Fruit fly (Drosophila melanogaster) whole organism, embryonic: ENCODE data around the gene Npc2a.

Experiments used
- C15 ChIP-seq: fragments of 200-800 bp; sonication (Bioruptor generic); IDR thresholded peaks from 3 replicates; pipeline ENCODE4 v1.3.6; 2022; ENCODE audit warnings: missing biosample characterization, missing genetic modification characterization
- CG10209 ChIP-seq: fragments of 200-800 bp; sonication (Bioruptor generic); optimal IDR thresholded peaks from 3 replicates; lab custom pipeline; 2017; ENCODE audit warnings: missing biosample characterization, mild to moderate bottlenecking, missing genetic modification characterization, missing genetic modification reagents
- CG10274 ChIP-seq: fragments of 200-800 bp; sonication (Bioruptor generic); optimal IDR thresholded peaks from 3 replicates; lab custom pipeline; 2017; ENCODE audit warnings: missing biosample characterization, mild to moderate bottlenecking, missing genetic modification characterization
- CG11456 ChIP-seq: fragments of 200-800 bp; sonication (Bioruptor generic); IDR thresholded peaks from 3 replicates; pipeline ENCODE4 v1.3.6; 2022; ENCODE audit warnings: missing biosample characterization, missing genetic modification characterization
- CG11695 ChIP-seq: fragments of 200-800 bp; sonication (Bioruptor generic); IDR thresholded peaks from 3 replicates; pipeline ENCODE4 v1.3.6; 2022; ENCODE audit warnings: missing biosample characterization, missing genetic modification characterization
- CG11723 ChIP-seq: fragments of 200-800 bp; sonication (Bioruptor generic); optimal IDR thresholded peaks from 2 replicates; lab custom pipeline; 2017; ENCODE audit warnings: missing biosample characterization, mild to moderate bottlenecking, missing genetic modification characterization
- CG12071 ChIP-seq: fragments of 200-800 bp; sonication (Bioruptor generic); optimal IDR thresholded peaks from 3 replicates; lab custom pipeline; 2018; ENCODE audit warnings: missing biosample characterization, mild to moderate bottlenecking, missing genetic modification characterization
- CG1233 ChIP-seq: fragments of 200-800 bp; sonication (Bioruptor generic); optimal IDR thresholded peaks from 4 replicates; lab custom pipeline; 2018; ENCODE audit warnings: missing biosample characterization, mild to moderate bottlenecking, missing genetic modification characterization
- CG14965 ChIP-seq: fragments of 200-800 bp; sonication (Bioruptor generic); optimal IDR thresholded peaks from 2 replicates; lab custom pipeline; 2016; ENCODE audit warnings: missing biosample characterization, missing genetic modification characterization, borderline replicate concordance
- CG17359 ChIP-seq: fragments of 200-800 bp; sonication (Bioruptor generic); optimal IDR thresholded peaks from 3 replicates; lab custom pipeline; 2018; ENCODE audit warnings: missing biosample characterization, mild to moderate bottlenecking, missing genetic modification characterization, moderate library complexity
- CG17612 ChIP-seq: fragments of 200-800 bp; sonication (Bioruptor generic); IDR thresholded peaks from 2 replicates; pipeline ENCODE4 v1.3.6; 2022; ENCODE audit warnings: missing biosample characterization, missing genetic modification characterization
- CG32767 ChIP-seq: fragments of 200-800 bp; sonication (Bioruptor generic); IDR thresholded peaks from 2 replicates; pipeline ENCODE4 v1.3.6; 2022; ENCODE audit warnings: missing biosample characterization, missing genetic modification characterization
- CG34224 ChIP-seq: fragments of 200-800 bp; sonication (Bioruptor generic); IDR thresholded peaks from 3 replicates; pipeline ENCODE4 v1.3.6; 2022; ENCODE audit warnings: missing biosample characterization, missing genetic modification characterization; ENCODE audit not compliant: partially characterized antibody
- CG42726 ChIP-seq: fragments of 200-800 bp; sonication (Bioruptor generic); IDR thresholded peaks from 2 replicates; pipeline ENCODE4 v1.3.6; 2022; ENCODE audit warnings: missing biosample characterization, missing genetic modification characterization; ENCODE audit not compliant: partially characterized antibody
- CG4617 ChIP-seq: fragments of 200-800 bp; sonication (Bioruptor generic); optimal IDR thresholded peaks from 3 replicates; lab custom pipeline; 2016; ENCODE audit warnings: missing biosample characterization, missing genetic modification characterization, borderline replicate concordance
- CG6272 ChIP-seq: fragments of 200-800 bp; sonication (Bioruptor generic); IDR thresholded peaks from 2 replicates; pipeline ENCODE4 v1.3.6; 2022; ENCODE audit warnings: missing biosample characterization, missing genetic modification characterization
- CG6791 ChIP-seq: fragments of 200-800 bp; sonication (Bioruptor generic); IDR thresholded peaks from 3 replicates; pipeline ENCODE4 v1.3.6; 2022; ENCODE audit warnings: missing biosample characterization, missing genetic modification characterization; ENCODE audit not compliant: partially characterized antibody
- CG8290 ChIP-seq, 3 experiments: fragments of 200-800 bp; sonication (Bioruptor generic); optimal IDR thresholded peaks; 2 replicates each; lab custom pipeline; 2016 to 2019; ENCODE audit warnings: missing biosample characterization in 3 of 3, missing genetic modification characterization in 3 of 3, mild to moderate bottlenecking in 2 of 3, moderate library complexity in 1 of 3
- CG9797 ChIP-seq: fragments of 200-800 bp; sonication (Bioruptor generic); optimal IDR thresholded peaks from 3 replicates; lab custom pipeline; 2018; ENCODE audit warnings: missing biosample characterization, mild to moderate bottlenecking, missing genetic modification characterization
- Dek ChIP-seq: fragments of 200-800 bp; sonication (Bioruptor generic); optimal IDR thresholded peaks from 3 replicates; lab custom pipeline; 2019; ENCODE audit warnings: missing biosample characterization, mild to moderate bottlenecking, missing genetic modification characterization, moderate library complexity
- Drgx ChIP-seq: fragments of 200-800 bp; sonication (Bioruptor generic); IDR thresholded peaks from 2 replicates; pipeline ENCODE4 v1.3.6; 2022; ENCODE audit warnings: missing biosample characterization, missing genetic modification characterization
- Ets65A ChIP-seq: fragments of 200-800 bp; sonication (Bioruptor generic); peaks from one replicate; lab custom pipeline; 2016; ENCODE audit warnings: missing biosample characterization, missing genetic modification characterization
- Gug ChIP-seq: fragments of 200-800 bp; sonication (Bioruptor generic); IDR thresholded peaks from 4 replicates; pipeline ENCODE4 v1.3.6; 2022; ENCODE audit warnings: missing biosample characterization, missing genetic modification characterization
- Hand ChIP-seq: fragments of 200-800 bp; sonication (Bioruptor generic); optimal IDR thresholded peaks from 2 replicates; lab custom pipeline; 2017; ENCODE audit warnings: mild to moderate bottlenecking, missing biosample characterization, missing genetic modification reagents, missing genetic modification characterization
- HmgD ChIP-seq: fragments of 200-800 bp; sonication (Bioruptor generic); optimal IDR thresholded peaks from 3 replicates; lab custom pipeline; 2016; ENCODE audit warnings: missing biosample characterization, missing genetic modification characterization
- Hsf ChIP-seq: fragments of 200-800 bp; sonication (Bioruptor generic); optimal IDR thresholded peaks from 3 replicates; lab custom pipeline; 2016; ENCODE audit warnings: missing biosample characterization, missing genetic modification characterization
- Med ChIP-seq: fragments of 200-800 bp; sonication (Bioruptor generic); peaks from one replicate; lab custom pipeline; 2016; ENCODE audit warnings: missing biosample characterization, missing genetic modification characterization, mild to moderate bottlenecking, inconsistent platforms, moderate library complexity
- Meics ChIP-seq: fragments of 200-800 bp; sonication (Bioruptor generic); optimal IDR thresholded peaks from 2 replicates; lab custom pipeline; 2017; ENCODE audit warnings: missing biosample characterization, mild to moderate bottlenecking, missing genetic modification characterization
- Pdp1 ChIP-seq, 2 experiments: fragments of 200-800 bp; sonication (Bioruptor generic); optimal IDR thresholded peaks; 3 replicates each; lab custom pipeline; 2016; ENCODE audit warnings: missing biosample characterization in 2 of 2, missing genetic modification characterization in 2 of 2, mild to moderate bottlenecking in 1 of 2, moderate library complexity in 1 of 2
- Rfx ChIP-seq: fragments of 200-800 bp; sonication (Bioruptor generic); IDR thresholded peaks from 2 replicates; pipeline ENCODE4 v1.3.6; 2022; ENCODE audit warnings: missing biosample characterization, missing genetic modification characterization
- Scr ChIP-seq: fragments of 200-800 bp; sonication (Bioruptor generic); IDR thresholded peaks from 2 replicates; pipeline ENCODE4 v1.3.6; 2022; ENCODE audit warnings: missing biosample characterization, missing genetic modification characterization; ENCODE audit not compliant: partially characterized antibody
- Side ChIP-seq: fragments of 200-800 bp; sonication (Bioruptor generic); optimal IDR thresholded peaks from 2 replicates; lab custom pipeline; 2016; ENCODE audit warnings: missing biosample characterization, missing genetic modification characterization
- TFAM ChIP-seq: fragments of 200-800 bp; sonication (Bioruptor generic); optimal IDR thresholded peaks from 2 replicates; lab custom pipeline; 2017; ENCODE audit warnings: missing biosample characterization, missing genetic modification characterization, inconsistent platforms
- Xrp1 ChIP-seq: fragments of 200-800 bp; sonication (Bioruptor generic); IDR thresholded peaks from 2 replicates; pipeline ENCODE4 v1.3.6; 2022; ENCODE audit warnings: missing biosample characterization, missing genetic modification characterization
- al ChIP-seq: fragments of 200-800 bp; sonication (Bioruptor generic); IDR thresholded peaks from 2 replicates; pipeline ENCODE4 v1.3.6; 2022; ENCODE audit warnings: missing biosample characterization, missing genetic modification characterization
- dysf ChIP-seq: fragments of 200-800 bp; sonication (Bioruptor generic); IDR thresholded peaks from 3 replicates; pipeline ENCODE4 v1.3.6; 2022; ENCODE audit warnings: missing biosample characterization, missing genetic modification characterization
- fru ChIP-seq: fragments of >200 bp; optimal IDR thresholded peaks from 2 replicates; lab custom pipeline; 2017
- gsb-n ChIP-seq: fragments of 200-800 bp; sonication (Bioruptor generic); optimal IDR thresholded peaks from 3 replicates; lab custom pipeline; 2018; ENCODE audit warnings: missing biosample characterization, mild to moderate bottlenecking, missing genetic modification characterization
- h ChIP-seq: fragments of >200 bp; optimal IDR thresholded peaks from 2 replicates; lab custom pipeline; 2017
- mld ChIP-seq: fragments of 200-800 bp; sonication (Bioruptor generic); IDR thresholded peaks from 3 replicates; pipeline ENCODE4 v1.3.6; 2022; ENCODE audit warnings: missing biosample characterization, missing genetic modification characterization; ENCODE audit not compliant: partially characterized antibody
- nom ChIP-seq: fragments of 200-800 bp; sonication (Bioruptor generic); optimal IDR thresholded peaks from 2 replicates; lab custom pipeline; 2017; ENCODE audit warnings: missing biosample characterization, missing genetic modification characterization, mild to moderate bottlenecking, moderate library complexity, missing genetic modification reagents
- prd ChIP-seq, 3 experiments: fragments of >200 bp in 2 of 3; fragments of 200-800 bp in 1 of 3; sonication (Bioruptor generic) in 1 of 3; optimal IDR thresholded peaks in 2 of 3; IDR thresholded peaks in 1 of 3; 2 replicates in 2 of 3; 3 replicates in 1 of 3; pipeline versions ENCODE4 v1.3.6 to Lab custom; 2017 to 2022; ENCODE audit warnings: missing biosample characterization in 1 of 3, missing genetic modification characterization in 1 of 3
- pum ChIP-seq: fragments of 200-800 bp; sonication (Bioruptor generic); optimal IDR thresholded peaks from 2 replicates; lab custom pipeline; 2016; ENCODE audit warnings: missing biosample characterization, missing genetic modification characterization
- schlank ChIP-seq: fragments of 200-800 bp; sonication (Bioruptor generic); optimal IDR thresholded peaks from 2 replicates; lab custom pipeline; 2018; ENCODE audit warnings: missing biosample characterization, mild to moderate bottlenecking, missing genetic modification characterization
- sqz ChIP-seq: fragments of 200-800 bp; sonication (Bioruptor generic); optimal IDR thresholded peaks from 3 replicates; lab custom pipeline; 2018; ENCODE audit warnings: missing biosample characterization, mild to moderate bottlenecking, missing genetic modification characterization
- tgo ChIP-seq: fragments of 200-800 bp; sonication (Bioruptor generic); IDR thresholded peaks from 3 replicates; pipeline ENCODE4 v1.3.6; 2022; ENCODE audit warnings: missing biosample characterization, missing genetic modification characterization
- tll ChIP-seq, 2 experiments: fragments of 200-800 bp in 1 of 2; fragments of >200 bp in 1 of 2; sonication (Bioruptor generic) in 1 of 2; optimal IDR thresholded peaks; 2 replicates each; lab custom pipeline; 2017 to 2019; ENCODE audit warnings: missing biosample characterization in 2 of 2, missing genetic modification characterization in 2 of 2, mild to moderate bottlenecking in 1 of 2, moderate library complexity in 1 of 2
- tx ChIP-seq: fragments of 200-800 bp; sonication (Bioruptor generic); optimal IDR thresholded peaks from 2 replicates; lab custom pipeline; 2016; ENCODE audit warnings: missing biosample characterization, missing genetic modification characterization

Npc2a gene

DNA sequence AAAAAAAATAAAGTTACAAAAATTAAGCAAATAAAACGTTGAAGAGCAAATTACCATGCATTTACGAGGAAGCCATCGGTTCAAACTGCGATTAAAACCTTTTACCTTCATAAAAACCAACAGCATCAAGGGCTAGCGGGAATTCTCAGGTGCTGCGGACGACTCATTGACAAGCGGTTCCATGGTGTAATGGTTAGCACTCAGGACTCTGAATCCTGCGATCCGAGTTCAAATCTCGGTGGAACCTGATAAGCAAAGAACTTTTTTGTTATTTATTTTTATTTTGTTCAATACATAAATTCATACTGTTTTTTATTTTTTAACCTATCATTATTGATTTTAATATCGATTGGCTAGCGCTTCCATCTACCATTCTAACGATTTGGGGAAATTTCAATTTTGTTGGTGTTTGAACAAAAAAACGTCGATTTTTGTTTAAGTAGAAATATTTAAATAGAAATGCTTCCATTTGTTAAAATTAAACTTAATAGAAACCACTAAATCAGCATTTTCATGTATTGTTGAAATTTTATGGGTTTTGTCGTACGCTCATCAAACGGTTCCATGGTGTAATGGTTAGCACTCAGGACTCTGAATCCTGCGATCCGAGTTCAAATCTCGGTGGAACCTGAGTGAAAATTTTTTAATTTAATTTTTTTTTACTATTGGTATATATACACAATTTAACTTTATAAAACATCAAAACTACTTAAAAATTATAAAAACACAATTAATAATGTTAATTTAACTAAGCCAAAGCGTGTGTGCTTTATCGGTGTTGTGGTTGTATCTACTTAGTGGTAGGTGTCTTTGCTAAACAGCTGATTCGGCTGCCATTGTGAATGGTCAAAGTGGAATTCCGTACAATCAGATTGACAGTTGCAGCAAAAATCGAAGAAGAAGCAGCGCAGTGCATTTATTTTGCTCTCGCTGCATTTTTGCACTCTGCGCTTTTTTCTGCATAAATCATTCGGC lies 21.2 kb downstream of the Npc2a start, which contains the start of gene CG4238:
CG4238 (plus strand) TSS at position 880 of the 975 bp plus-strand sequence.
- TF ChIP-seq CG11695 (GFP tag; lab: Robert Waterston, UW) (no peak), Med (GFP tag; lab: Kevin White, UChicago) (peak; percentile 61), CG17359 (no peak), h (no peak), Pdp1 (GFP tag; optimal IDR thresholded peaks at IDR 0.05; lab: Kevin White, UChicago) (no peak), Scr (peak; percentile 68), CG10274 (GFP tag; lab: Kevin White, UChicago) (no peak), CG17612 (GFP tag; lab: Robert Waterston, UW) (no peak), dysf (GFP tag; lab: Robert Waterston, UW) (no peak), Meics (GFP tag; lab: Kevin White, UChicago) (no peak), nom (GFP tag; lab: Kevin White, UChicago) (no peak), CG1233 (GFP tag; lab: Kevin White, UChicago) (no peak), al (no peak), CG14965 (no peak), CG32767 (GFP tag; lab: Robert Waterston, UW) (peak; percentile 40; the same call in 1 of the 2 replicates), CG12071 (GFP tag; lab: Kevin White, UChicago) (no peak), C15 (GFP tag; lab: Robert Waterston, UW) (no peak), Hsf (GFP tag; lab: Kevin White, UChicago) (no peak), CG34224 (peak; percentile 50; the same call in 1 of the 3 replicates), pum (no peak), CG42726 (GFP tag; lab: Robert Waterston, UW) (peak; percentile 88), tll (GFP tag; optimal IDR thresholded peaks at IDR 0.05; lab: Kevin White, UChicago) (peak in 1 of 2 experiments; percentile 52), Hand (GFP tag; lab: Kevin White, UChicago) (no peak), Side (GFP tag; lab: Kevin White, UChicago) (no peak), sqz (GFP tag; lab: Kevin White, UChicago) (no peak), gsb-n (tag; lab: Kevin White, UChicago) (no peak), Ets65A (GFP tag; lab: Kevin White, UChicago) (no peak), CG10209 (no peak), CG6791 (GFP tag; lab: Robert Waterston, UW) (peak; percentile 92), tx (GFP tag; lab: Kevin White, UChicago) (no peak), tgo (GFP tag; lab: Robert Waterston, UW) (no peak), CG11456 (GFP tag; lab: Robert Waterston, UW) (no peak), schlank (tag; lab: Kevin White, UChicago) (no peak), Dek (tag; lab: Kevin White, UChicago) (peak; percentile 27), Xrp1 (GFP tag; lab: Robert Waterston, UW) (no peak), Gug (GFP tag; lab: Robert Waterston, UW) (no peak), CG6272 (no peak), HmgD (GFP tag; lab: Kevin White, UChicago) (no peak), CG4617 (GFP tag; lab: Kevin White, UChicago) (no peak), fru (lab: Kevin White, UChicago) (no peak), Drgx (GFP tag; lab: Robert Waterston, UW) (no peak), CG11723 (GFP tag; lab: Kevin White, UChicago) (no peak), prd (optimal IDR thresholded peaks at IDR 0.05; lab: Kevin White, UChicago) (no peak), prd (GFP tag; IDR thresholded peaks at IDR 0.05; lab: Robert Waterston, UW) (no peak), mld (GFP tag; lab: Robert Waterston, UW) (peak; percentile 89), TFAM (GFP tag; lab: Kevin White, UChicago) (no peak), CG8290 (GFP tag; optimal IDR thresholded peaks at IDR 0.05; lab: Kevin White, UChicago) (peak; percentile 56), CG8290 (tag; optimal IDR thresholded peaks at IDR 0.05; lab: Kevin White, UChicago) (peak in 1 of 2 experiments; percentile 61), Rfx (no peak), CG9797 (no peak)
